Worm (Caenorhabditis elegans): ENCODE measurements around the gene phlp-2.

DNA sequence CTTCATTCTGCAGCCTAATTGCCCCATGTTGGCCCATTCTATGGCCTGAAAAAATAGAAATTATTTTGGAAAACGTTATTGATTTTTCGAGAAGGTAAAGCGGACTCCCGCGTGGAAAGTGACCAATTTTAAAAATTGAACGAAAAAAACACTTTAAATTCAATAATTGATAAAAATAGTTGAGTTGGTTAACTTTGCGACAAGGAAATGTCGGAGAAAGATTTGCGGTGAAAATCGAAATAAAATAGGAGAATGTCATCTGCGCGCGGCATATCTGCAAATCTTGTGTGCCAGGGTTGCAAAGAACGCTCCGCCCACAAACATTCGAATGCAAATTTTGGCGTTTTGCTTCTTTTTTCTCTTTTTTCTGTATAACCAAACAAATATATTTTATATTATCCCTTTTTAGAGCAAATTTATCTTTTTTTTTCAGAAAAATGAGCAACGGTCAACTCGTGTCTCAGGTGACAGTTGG, 38.3 kb upstream of the phlp-2 start, which contains the start of the genes rnf-121 and C16C10.4:
- TF ChIP-seq nhr-90 (tag; optimal IDR thresholded peaks at IDR 0.05; ENCODE audit: poor library complexity) (peak; percentile 79), elt-3 (tag; optimal IDR thresholded peaks at IDR 0.05) (peak in 1 of 6 experiments; percentile 50), lin-13 (GFP tag; optimal IDR thresholded peaks at IDR 0.05) (no peak), pag-3 (tag; optimal IDR thresholded peaks at IDR 0.05; ENCODE audit: borderline replicate concordance, insufficient read depth) (no peak), mef-2 (tag; optimal IDR thresholded peaks at IDR 0.05) (no peak), lin-14 (GFP tag; optimal IDR thresholded peaks at IDR 0.05) (no peak), nhr-12 (tag; optimal IDR thresholded peaks at IDR 0.05) (no peak), nhr-237 (tag; optimal IDR thresholded peaks at IDR 0.05) (no peak), pqm-1 (tag; optimal IDR thresholded peaks at IDR 0.05) (no peak), blmp-1 (tag; optimal IDR thresholded peaks at IDR 0.05) (no peak), ces-1 (GFP tag; optimal IDR thresholded peaks at IDR 0.05) (no peak), ceh-8 (GFP tag; optimal IDR thresholded peaks at IDR 0.05) (no peak), egl-27 (tag; optimal IDR thresholded peaks at IDR 0.05) (no peak)
